Worm (Caenorhabditis elegans) whole organism, mixed stage, embryonic: ENCODE data around the gene ZK177.1.

ENCODE experiments used
- lsy-2 ChIP-seq: fragments of 150-350 bp; optimal IDR thresholded peaks from 2 replicates; lab custom pipeline; 2014; ENCODE audit warnings: missing biosample characterization, missing genetic modification characterization
- sptf-1 ChIP-seq: sonication (generic microtip); optimal IDR thresholded peaks from 2 replicates; lab custom pipeline; 2017; ENCODE audit warnings: mild to moderate bottlenecking, missing genetic modification characterization, moderate library complexity, missing compliant biosample characterization

- TF ChIP-seq sptf-1 (tag; lab: Kevin White, UChicago), result no peak
- TF ChIP-seq lsy-2 (tag; lab: Kevin White, UChicago), result no peak
These were observed 22.1 kb upstream of the ZK177.1 start, which contains the start of gene npp-24 for ce11 chrII:5505820-5506287.
